Worm (Caenorhabditis elegans) whole organism, L2 larva: Measurements from ENCODE around the gene F22E12.3.

Source experiments
- elt-3 ChIP-seq: sonication (generic microtip); optimal IDR thresholded peaks from 2 replicates; lab custom pipeline; 2017; ENCODE audit warnings: missing biosample characterization, missing genetic modification characterization
- nhr-12 ChIP-seq: fragments of 150-350 bp; optimal IDR thresholded peaks from 2 replicates; lab custom pipeline; 2014; ENCODE audit warnings: missing biosample characterization, missing genetic modification characterization
- skn-1 ChIP-seq: sonication (generic microtip); optimal IDR thresholded peaks from 2 replicates; lab custom pipeline; 2017; ENCODE audit warnings: missing biosample characterization, missing genetic modification characterization
- snpc-4 ChIP-seq: fragments of 150-350 bp; optimal IDR thresholded peaks from 2 replicates; lab custom pipeline; 2014; ENCODE audit warnings: missing biosample characterization, missing genetic modification characterization

ce11 chrV:10441135-10442024 lies 21.8 kb downstream of the F22E12.3 start, which contains the start of gene pap-1:
- TF ChIP-seq nhr-12 (tag; lab: Kevin White, UChicago) (no peak), snpc-4 (tag; lab: Kevin White, UChicago) (no peak), elt-3 (no peak), skn-1 (no peak)
